Fruit fly (Drosophila melanogaster): ENCODE results near the gene Caf1-180.
A peak's percentile ranks its signal among the peaks of the same experiment; 100 is the strongest.

The Caf1-180 gene

DNA sequence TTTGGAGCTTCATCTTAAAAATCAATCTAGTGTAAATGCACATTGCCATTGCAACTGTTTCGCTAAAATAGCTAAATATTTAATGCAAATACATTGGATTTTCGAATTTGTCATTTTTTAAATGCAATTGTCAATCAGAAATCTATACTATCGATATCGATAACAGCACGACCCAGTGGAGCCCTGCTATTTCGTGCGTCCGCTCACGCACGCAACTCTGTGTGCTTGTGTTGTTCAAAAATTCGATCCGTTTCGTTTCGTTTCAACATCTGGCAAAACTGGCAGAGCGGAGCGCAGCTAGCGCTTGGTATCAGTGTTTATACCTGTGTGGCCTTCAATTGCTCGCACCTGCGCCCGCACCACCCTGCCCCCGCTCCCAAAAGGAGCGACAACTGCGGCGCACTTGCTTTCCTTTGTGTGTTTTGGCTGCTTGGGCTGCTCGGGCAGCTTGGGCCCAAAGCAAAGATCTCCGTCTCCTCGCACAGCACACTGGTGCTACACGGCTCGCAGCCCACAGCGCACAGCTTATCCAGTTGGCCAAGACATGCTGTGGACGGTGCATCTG, 17.4 kb downstream of the Caf1-180 start, which contains the start of gene CG12081 (continued):
- TF ChIP-seq tna (GFP tag; IDR thresholded peaks at IDR 0.05; ENCODE audit: partially characterized antibody), result peak; percentile 91
- TF ChIP-seq CG18764 (GFP tag; optimal IDR thresholded peaks at IDR 0.05), result no peak
- TF ChIP-seq CG17612 (GFP tag; IDR thresholded peaks at IDR 0.05), result no peak
- TF ChIP-seq Ets97D (GFP tag; optimal IDR thresholded peaks at IDR 0.05), result peak; percentile 75
- no peak for TF ChIP-seq CG2889 (GFP tag; IDR thresholded peaks at IDR 0.05)
- no peak for TF ChIP-seq sqz (GFP tag; optimal IDR thresholded peaks at IDR 0.05)
- TF ChIP-seq CG9876 (GFP tag; optimal IDR thresholded peaks at IDR 0.05), result no peak
- no peak for TF ChIP-seq pros (GFP tag; optimal IDR thresholded peaks at IDR 0.05)
- TF ChIP-seq CG32532 (GFP tag; IDR thresholded peaks at IDR 0.05), result no peak
- TF ChIP-seq Sry-β (GFP tag; optimal IDR thresholded peaks at IDR 0.05), result peak; percentile 78
- TF ChIP-seq CG4854 (GFP tag; optimal IDR thresholded peaks at IDR 0.05), result no peak
- TF ChIP-seq CG4360 (GFP tag; IDR thresholded peaks at IDR 0.05), result no peak
- TF ChIP-seq rib (GFP tag; IDR thresholded peaks at IDR 0.05), result no peak
- TF ChIP-seq Dbx (GFP tag; IDR thresholded peaks at IDR 0.05), result peak; percentile 43; the same call in 1 of the 3 replicates
- TF ChIP-seq CG12769 (tag; optimal IDR thresholded peaks at IDR 0.05), result no peak
- TF ChIP-seq CG9215 (GFP tag; IDR thresholded peaks at IDR 0.05), result no peak
- no peak for TF ChIP-seq CG10654 (GFP tag; optimal IDR thresholded peaks at IDR 0.05)
- peak; percentile 60 for TF ChIP-seq sd (tag; optimal IDR thresholded peaks at IDR 0.05)
- TF ChIP-seq Vsx1 (GFP tag; optimal IDR thresholded peaks at IDR 0.05), result no peak
- TF ChIP-seq CG2875 (GFP tag; optimal IDR thresholded peaks at IDR 0.05), result no peak
- TF ChIP-seq CG6791 (GFP tag; IDR thresholded peaks at IDR 0.05; ENCODE audit: partially characterized antibody), result peak; percentile 92
- no peak for TF ChIP-seq CG18476 (GFP tag; optimal IDR thresholded peaks at IDR 0.05)
- peak; percentile 85 for TF ChIP-seq HLH4C (GFP tag; IDR thresholded peaks at IDR 0.05; ENCODE audit: partially characterized antibody)
- TF ChIP-seq CG7556 (GFP tag; optimal IDR thresholded peaks at IDR 0.05), result no peak
- TF ChIP-seq ewg (GFP tag; optimal IDR thresholded peaks at IDR 0.05), result no peak
- no peak for TF ChIP-seq CG34376 (GFP tag; optimal IDR thresholded peaks at IDR 0.05)
- peak; percentile 86 for TF ChIP-seq MESR4 (GFP tag; optimal IDR thresholded peaks at IDR 0.05)
- peak in 1 of 2 experiments; percentile 42 for TF ChIP-seq crp (GFP tag; optimal IDR thresholded peaks at IDR 0.05)
- no peak for TF ChIP-seq Poxn (GFP tag; IDR thresholded peaks at IDR 0.05)
- no peak for TF ChIP-seq fd3F (GFP tag; optimal IDR thresholded peaks at IDR 0.05)
- no peak for TF ChIP-seq dmrt99B (tag; optimal IDR thresholded peaks at IDR 0.05)
- peak; percentile 15 for TF ChIP-seq Hmr (GFP tag; optimal IDR thresholded peaks at IDR 0.05)
- peak; percentile 37 for TF ChIP-seq CG14710 (tag; optimal IDR thresholded peaks at IDR 0.05)
- no peak for TF ChIP-seq unpg (GFP tag; optimal IDR thresholded peaks at IDR 0.05)
- TF ChIP-seq tin (GFP tag; optimal IDR thresholded peaks at IDR 0.05), result no peak
- no peak for TF ChIP-seq ken (GFP tag; IDR thresholded peaks at IDR 0.05)
- TF ChIP-seq nerfin-2 (GFP tag; IDR thresholded peaks at IDR 0.05; ENCODE audit: partially characterized antibody), result peak; percentile 85
- TF ChIP-seq Fer1 (GFP tag; optimal IDR thresholded peaks at IDR 0.05), result peak; percentile 15
- TF ChIP-seq oc (tag; optimal IDR thresholded peaks at IDR 0.05), result no peak
- no peak for TF ChIP-seq crc (GFP tag; optimal IDR thresholded peaks at IDR 0.05)
- TF ChIP-seq Pdp1 (GFP tag; optimal IDR thresholded peaks at IDR 0.05), result peak in 1 of 2 experiments; percentile 11
- TF ChIP-seq CG2678 (tag; optimal IDR thresholded peaks at IDR 0.05), result no peak
- peak; percentile 31 for TF ChIP-seq grau (tag; optimal IDR thresholded peaks at IDR 0.05)
- TF ChIP-seq CG31388 (GFP tag; optimal IDR thresholded peaks at IDR 0.05), result no peak
- TF ChIP-seq vvl (GFP tag; IDR thresholded peaks at IDR 0.05), result 0 out of 2 replicates have a peak, but pooled peaks have one; percentile 40
- TF ChIP-seq Hr51 (GFP tag; optimal IDR thresholded peaks at IDR 0.05), result no peak
- TF ChIP-seq trh (GFP tag; optimal IDR thresholded peaks at IDR 0.05), result no peak
- TF ChIP-seq scrt (GFP tag; optimal IDR thresholded peaks at IDR 0.05), result no peak
- TF ChIP-seq mld (GFP tag; IDR thresholded peaks at IDR 0.05; ENCODE audit: partially characterized antibody), result peak; percentile 86; the same call in 2 of the 3 replicates
